Fruit fly (Drosophila melanogaster): ENCODE measurements around the gene CG11309.

The CG11309 gene

dm6 chr3L:21285639-21286338, 18.7 kb downstream of the CG11309 start, which contains the start of the genes CG12974 and pzg:
Gene CG12974 (minus strand): TSS chr3L:21285962.
Gene pzg (plus strand): TSS chr3L:21286099.
- TF ChIP-seq usp (GFP tag; optimal IDR thresholded peaks at IDR 0.05) (no peak), pan (optimal IDR thresholded peaks at IDR 0.05) (no peak), Dll (optimal IDR thresholded peaks at IDR 0.05) (no peak), CG8478 (optimal IDR thresholded peaks at IDR 0.05) (peak; percentile 83), EcR (GFP tag; optimal IDR thresholded peaks at IDR 0.05) (peak; percentile 46 to 71), psq (optimal IDR thresholded peaks at IDR 0.05) (no peak)

dm6 chr3L:21284720-21285638, 19.5 kb downstream of the CG11309 start:
- no peak for TF ChIP-seq psq (optimal IDR thresholded peaks at IDR 0.05)
- TF ChIP-seq usp (GFP tag; optimal IDR thresholded peaks at IDR 0.05), result no peak
- TF ChIP-seq pan (optimal IDR thresholded peaks at IDR 0.05), result no peak
- no peak for TF ChIP-seq CG8478 (optimal IDR thresholded peaks at IDR 0.05)
- no peak for TF ChIP-seq Dll (optimal IDR thresholded peaks at IDR 0.05)
- no peak for TF ChIP-seq EcR (GFP tag; optimal IDR thresholded peaks at IDR 0.05)

DNA sequence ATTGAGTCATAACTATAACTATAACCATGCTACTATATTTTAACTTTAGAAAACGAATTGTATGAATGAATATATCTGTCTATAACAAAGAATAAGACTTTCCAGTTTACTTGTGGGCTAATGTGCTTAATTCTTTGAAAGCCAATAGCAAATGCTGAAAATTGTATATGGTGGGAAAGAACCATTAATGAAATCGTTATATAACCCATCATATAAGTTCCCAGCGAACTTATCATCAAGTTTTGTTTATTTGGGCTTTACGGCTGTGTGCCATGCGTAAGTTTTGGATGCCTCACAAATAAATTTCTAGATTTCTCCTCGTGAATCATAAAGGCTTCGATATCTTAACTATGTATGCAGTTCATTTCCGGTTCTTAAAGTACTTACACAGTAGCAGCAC, 20.7 kb downstream of the CG11309 start:
- TF ChIP-seq Dll (optimal IDR thresholded peaks at IDR 0.05) (no peak), EcR (GFP tag; optimal IDR thresholded peaks at IDR 0.05) (no peak), usp (GFP tag; optimal IDR thresholded peaks at IDR 0.05) (no peak), psq (optimal IDR thresholded peaks at IDR 0.05) (no peak), pan (optimal IDR thresholded peaks at IDR 0.05) (no peak), CG8478 (optimal IDR thresholded peaks at IDR 0.05) (no peak)

dm6 chr3L:21282741-21283140, 21.7 kb downstream of the CG11309 start:
- TF ChIP-seq psq (optimal IDR thresholded peaks at IDR 0.05), result no peak
- TF ChIP-seq usp (GFP tag; optimal IDR thresholded peaks at IDR 0.05), result no peak
- TF ChIP-seq pan (optimal IDR thresholded peaks at IDR 0.05), result no peak
- no peak for TF ChIP-seq Dll (optimal IDR thresholded peaks at IDR 0.05)
- TF ChIP-seq EcR (GFP tag; optimal IDR thresholded peaks at IDR 0.05), result no peak
- no peak for TF ChIP-seq CG8478 (optimal IDR thresholded peaks at IDR 0.05)

- TF ChIP-seq psq (optimal IDR thresholded peaks at IDR 0.05), result no peak
- no peak for TF ChIP-seq CG8478 (optimal IDR thresholded peaks at IDR 0.05)
- no peak for TF ChIP-seq Dll (optimal IDR thresholded peaks at IDR 0.05)
- no peak for TF ChIP-seq EcR (GFP tag; optimal IDR thresholded peaks at IDR 0.05)
- TF ChIP-seq usp (GFP tag; optimal IDR thresholded peaks at IDR 0.05), result no peak
- TF ChIP-seq pan (optimal IDR thresholded peaks at IDR 0.05), result no peak
Measured at dm6 chr3L:21281706-21282105, 22.8 kb downstream of the CG11309 start.

dm6 chr3L:21280996-21281691, 23.3 kb downstream of the CG11309 start, which contains the start of gene ppl:
Gene ppl (minus strand): TSS chr3L:21281506.
- no peak for TF ChIP-seq usp (GFP tag; optimal IDR thresholded peaks at IDR 0.05)
- no peak for TF ChIP-seq pan (optimal IDR thresholded peaks at IDR 0.05)
- TF ChIP-seq Dll (optimal IDR thresholded peaks at IDR 0.05), result no peak
- no peak for TF ChIP-seq EcR (GFP tag; optimal IDR thresholded peaks at IDR 0.05)
- no peak for TF ChIP-seq psq (optimal IDR thresholded peaks at IDR 0.05)
- no peak for TF ChIP-seq CG8478 (optimal IDR thresholded peaks at IDR 0.05)

- TF ChIP-seq CG8478 (optimal IDR thresholded peaks at IDR 0.05), result no peak
- TF ChIP-seq EcR (GFP tag; optimal IDR thresholded peaks at IDR 0.05), result no peak
- TF ChIP-seq psq (optimal IDR thresholded peaks at IDR 0.05), result no peak
- no peak for TF ChIP-seq usp (GFP tag; optimal IDR thresholded peaks at IDR 0.05)
- TF ChIP-seq pan (optimal IDR thresholded peaks at IDR 0.05), result no peak
- TF ChIP-seq Dll (optimal IDR thresholded peaks at IDR 0.05), result no peak
Measured at dm6 chr3L:21279876-21280566, 24.4 kb downstream of the CG11309 start, which contains the start of gene AcCoAS. Gene AcCoAS (minus strand): TSS chr3L:21280243.

- TF ChIP-seq CG8478 (optimal IDR thresholded peaks at IDR 0.05) (no peak), EcR (GFP tag; optimal IDR thresholded peaks at IDR 0.05) (no peak), psq (optimal IDR thresholded peaks at IDR 0.05) (no peak), usp (GFP tag; optimal IDR thresholded peaks at IDR 0.05) (no peak), Dll (optimal IDR thresholded peaks at IDR 0.05) (no peak), pan (optimal IDR thresholded peaks at IDR 0.05) (no peak)
Measured at dm6 chr3L:21279168-21279567, 25.3 kb downstream of the CG11309 start.

DNA sequence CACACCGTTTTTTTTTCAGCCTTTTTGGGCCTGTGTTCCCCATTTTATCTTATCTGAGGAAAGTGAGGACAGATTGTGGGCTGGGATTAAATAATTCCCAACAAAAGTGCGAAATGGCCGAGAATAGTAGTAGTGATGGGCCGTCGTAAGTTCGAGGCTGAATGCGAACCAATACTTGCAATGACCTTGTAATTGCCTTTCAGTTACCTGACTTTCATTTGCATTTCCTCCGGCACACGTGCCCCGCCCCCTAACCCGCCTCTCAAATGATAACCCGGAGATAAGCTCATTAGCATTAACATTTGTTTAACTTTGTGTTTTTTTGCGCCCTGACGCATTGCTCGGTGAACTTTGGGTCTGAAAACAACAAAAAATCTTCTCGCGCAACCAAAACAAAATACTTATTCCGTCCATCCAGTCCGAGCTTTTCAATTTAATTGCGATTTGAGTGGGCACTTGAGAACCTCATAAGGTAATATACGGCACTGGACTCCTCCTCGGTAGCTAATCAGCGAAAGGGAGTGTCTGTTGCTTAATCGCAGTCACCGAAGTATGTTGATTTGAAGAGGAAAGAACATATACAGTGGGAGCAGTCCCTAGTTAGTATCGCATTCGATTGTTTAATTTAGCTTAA, 26.4 kb downstream of the CG11309 start:
- no peak for TF ChIP-seq pan (optimal IDR thresholded peaks at IDR 0.05)
- no peak for TF ChIP-seq CG8478 (optimal IDR thresholded peaks at IDR 0.05)
- no peak for TF ChIP-seq Dll (optimal IDR thresholded peaks at IDR 0.05)

DNA sequence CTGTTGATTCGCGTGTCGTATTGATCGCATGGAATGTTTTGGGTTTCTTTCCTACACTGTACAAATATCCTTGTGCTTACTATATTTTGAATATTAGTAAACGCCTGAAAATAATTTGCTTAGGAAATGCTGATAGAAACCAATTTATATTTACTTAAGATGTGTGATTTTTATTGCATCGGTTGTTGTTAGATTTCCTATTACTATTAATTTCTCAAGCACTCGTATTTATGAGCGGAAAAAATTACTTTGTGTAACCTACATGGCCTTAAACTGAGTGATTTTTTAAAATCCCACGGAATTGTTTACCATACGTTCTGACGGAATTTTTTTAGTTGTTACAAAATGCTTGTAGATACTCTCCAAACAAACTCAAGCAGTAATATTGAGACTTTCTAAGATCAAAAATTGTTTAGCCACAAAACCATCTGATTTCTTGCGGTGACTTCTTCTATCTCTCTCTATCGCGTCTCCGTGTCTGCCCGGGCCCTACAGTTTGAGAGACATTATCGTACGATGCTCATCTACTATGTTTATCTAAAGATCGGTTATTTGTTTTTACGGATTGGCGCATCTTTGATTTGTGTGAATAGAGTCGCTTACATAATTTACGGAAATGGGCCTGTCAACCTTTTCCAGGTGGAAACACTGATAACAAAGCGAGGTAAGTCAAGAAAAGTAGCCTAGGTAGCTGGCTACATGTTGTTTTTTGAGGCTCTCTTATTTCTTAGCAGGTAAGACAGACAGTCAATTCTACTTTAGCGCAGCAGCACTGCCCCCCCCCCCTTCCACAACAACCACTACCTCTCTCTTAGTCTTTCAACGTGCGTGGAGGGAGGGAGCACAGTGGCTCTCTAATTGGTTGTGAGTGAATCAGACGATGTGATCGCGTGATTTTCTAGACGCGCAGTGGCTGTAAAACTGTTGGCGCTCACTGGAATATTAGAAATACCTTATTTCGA, 27.9 kb downstream of the CG11309 start:
- TF ChIP-seq Dll (optimal IDR thresholded peaks at IDR 0.05) (no peak), CG8478 (optimal IDR thresholded peaks at IDR 0.05) (no peak), usp (GFP tag; optimal IDR thresholded peaks at IDR 0.05) (no peak), psq (optimal IDR thresholded peaks at IDR 0.05) (no peak), EcR (GFP tag; optimal IDR thresholded peaks at IDR 0.05) (no peak), pan (optimal IDR thresholded peaks at IDR 0.05) (no peak)

Data from whole organism.